Fruit fly (Drosophila melanogaster): Measurements from ENCODE around the gene Diedel.

The Diedel gene

dm6 chr3R:29522164-29522563, 28.5 kb downstream of the Diedel start (continued):
- TF ChIP-seq CG9932 (GFP tag; IDR thresholded peaks at IDR 0.05) (no peak), wek (GFP tag; optimal IDR thresholded peaks at IDR 0.05) (no peak), CG10267 (tag; optimal IDR thresholded peaks at IDR 0.05) (peak; percentile 75), CG2120 (GFP tag; optimal IDR thresholded peaks at IDR 0.05) (no peak), Ravus (GFP tag; IDR thresholded peaks at IDR 0.05) (no peak), Neu2 (GFP tag; optimal IDR thresholded peaks at IDR 0.05; ENCODE audit: borderline replicate concordance) (no peak), ac (GFP tag; optimal IDR thresholded peaks at IDR 0.05) (peak; percentile 37), Aef1 (GFP tag; IDR thresholded peaks at IDR 0.05) (no peak), CG14441 (GFP tag; IDR thresholded peaks at IDR 0.05) (no peak), tup (GFP tag; optimal IDR thresholded peaks at IDR 0.05) (no peak), MTF-1 (GFP tag; optimal IDR thresholded peaks at IDR 0.05; ENCODE audit: borderline replicate concordance) (peak; percentile 28), CG1832 (GFP tag; optimal IDR thresholded peaks at IDR 0.05) (no peak), jigr1 (GFP tag; IDR thresholded peaks at IDR 0.05) (no peak), Ssrp (tag; optimal IDR thresholded peaks at IDR 0.05) (peak; percentile 54), Dp (GFP tag; optimal IDR thresholded peaks at IDR 0.05) (no peak), CG31388 (GFP tag; optimal IDR thresholded peaks at IDR 0.05) (peak; percentile 36), CG13123 (GFP tag; optimal IDR thresholded peaks at IDR 0.05) (no peak), CG7357 (GFP tag; IDR thresholded peaks at IDR 0.05) (peak; percentile 41; the same call in 1 of the 3 replicates), Hr78 (GFP tag; optimal IDR thresholded peaks at IDR 0.05) (no peak), eyg (GFP tag; optimal IDR thresholded peaks at IDR 0.05) (no peak), CG2129 (GFP tag; IDR thresholded peaks at IDR 0.05; ENCODE audit: partially characterized antibody) (no peak), CG14050 (GFP tag; IDR thresholded peaks at IDR 0.05) (no peak), CG10147 (GFP tag; optimal IDR thresholded peaks at IDR 0.05) (no peak), tgo (GFP tag; IDR thresholded peaks at IDR 0.05) (no peak; the same call in 2 of the 3 replicates), hkb (optimal IDR thresholded peaks at IDR 0.05) (no peak), hkb (GFP tag; IDR thresholded peaks at IDR 0.05) (peak; percentile 44; the same call in 1 of the 2 replicates), tll (GFP tag; optimal IDR thresholded peaks at IDR 0.05) (no peak), Dref (GFP tag; IDR thresholded peaks at IDR 0.05) (no peak), Nf-YB (GFP tag; optimal IDR thresholded peaks at IDR 0.05) (peak; percentile 36), bcd (GFP tag; optimal IDR thresholded peaks at IDR 0.05) (peak; percentile 29), gsb (GFP tag; IDR thresholded peaks at IDR 0.05) (no peak), Xbp1 (GFP tag; optimal IDR thresholded peaks at IDR 0.05) (peak; percentile 6), CG1024 (GFP tag; IDR thresholded peaks at IDR 0.05) (no peak), CG43689 (GFP tag; IDR thresholded peaks at IDR 0.05) (no peak), Usf (GFP tag; optimal IDR thresholded peaks at IDR 0.05) (peak; percentile 13), CG3281 (GFP tag; optimal IDR thresholded peaks at IDR 0.05) (no peak), CG16815 (GFP tag; optimal IDR thresholded peaks at IDR 0.05) (peak; percentile 41), knrl (GFP tag; IDR thresholded peaks at IDR 0.05; ENCODE audit: partially characterized antibody) (no peak), CG3838 (GFP tag; optimal IDR thresholded peaks at IDR 0.05) (no peak), trh (GFP tag; optimal IDR thresholded peaks at IDR 0.05) (no peak), Doc2 (GFP tag; IDR thresholded peaks at IDR 0.05) (no peak), ara (GFP tag; IDR thresholded peaks at IDR 0.05) (peak; percentile 78), dm (GFP tag; optimal IDR thresholded peaks at IDR 0.05) (no peak), Awh (GFP tag; IDR thresholded peaks at IDR 0.05) (no peak; the same call in 1 of the 2 replicates), amos (GFP tag; IDR thresholded peaks at IDR 0.05; ENCODE audit: partially characterized antibody) (no peak), CG8359 (GFP tag; optimal IDR thresholded peaks at IDR 0.05; ENCODE audit: borderline replicate concordance) (peak; percentile 15), CG7556 (GFP tag; optimal IDR thresholded peaks at IDR 0.05) (peak; percentile 9), CG6813 (GFP tag; optimal IDR thresholded peaks at IDR 0.05) (no peak), slbo (GFP tag; IDR thresholded peaks at IDR 0.05) (peak; percentile 18; the same call in 1 of the 2 replicates), grau (tag; optimal IDR thresholded peaks at IDR 0.05) (peak; percentile 48), gem (tag; optimal IDR thresholded peaks at IDR 0.05) (peak; percentile 74)
